Fruit fly (Drosophila melanogaster): ENCODE data around the gene Cad87A.

The Cad87A gene

DNA sequence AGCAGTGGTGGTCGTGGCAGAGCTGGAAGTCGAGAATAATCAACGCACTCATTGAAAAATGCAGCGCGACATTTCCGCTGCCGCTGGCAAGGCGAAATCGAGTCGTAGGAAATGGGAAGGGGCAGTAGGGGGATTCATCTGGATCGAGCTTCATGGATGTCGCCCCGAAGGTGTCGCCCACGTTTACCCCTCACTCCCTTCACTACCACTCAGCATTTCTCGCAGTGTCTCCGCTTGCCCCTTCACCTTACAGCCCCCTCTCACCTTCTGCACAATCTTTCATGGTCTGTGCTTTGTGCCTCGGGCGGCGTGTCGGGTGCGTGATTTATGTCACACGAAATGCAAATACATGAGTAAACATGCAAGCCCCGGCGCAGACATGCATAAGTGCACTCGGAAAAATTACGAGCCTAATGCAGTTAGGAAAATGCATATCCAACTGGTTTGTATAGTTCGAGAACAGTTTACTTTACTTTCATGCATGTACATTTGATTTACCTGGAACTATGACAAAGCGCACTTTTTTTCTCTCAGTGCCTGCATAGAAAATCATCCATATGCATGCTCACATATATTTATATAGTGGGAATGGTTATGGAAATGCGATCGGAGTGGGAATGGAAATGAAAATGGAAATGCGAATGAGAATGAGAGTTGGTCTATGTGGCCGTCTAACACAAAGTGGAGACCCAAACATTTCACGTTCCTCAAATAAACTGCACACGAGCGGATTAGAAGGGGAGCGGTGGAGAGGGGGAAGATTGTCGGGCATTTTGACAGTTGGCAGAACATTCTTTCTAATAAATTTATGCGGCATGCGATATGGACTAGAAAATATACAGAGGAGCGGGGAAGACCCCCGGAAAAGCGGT lies 99.3 kb downstream of the Cad87A start (continued):
- TF ChIP-seq CG3995 (GFP tag; optimal IDR thresholded peaks at IDR 0.05) (no peak), CG7271 (tag; optimal IDR thresholded peaks at IDR 0.05) (no peak), disco-r (GFP tag; optimal IDR thresholded peaks at IDR 0.05) (peak; percentile 83), E2f2 (GFP tag; IDR thresholded peaks at IDR 0.05) (peak; percentile 61; the same call in 1 of the 2 replicates), HLHmδ (GFP tag; optimal IDR thresholded peaks at IDR 0.05) (no peak), CG15011 (GFP tag; optimal IDR thresholded peaks at IDR 0.05) (peak; percentile 37), Asciz (GFP tag; optimal IDR thresholded peaks at IDR 0.05) (peak; percentile 96), CG4730 (GFP tag; IDR thresholded peaks at IDR 0.05) (peak; percentile 89), CG18476 (GFP tag; optimal IDR thresholded peaks at IDR 0.05) (peak; percentile 83), stc (GFP tag; IDR thresholded peaks at IDR 0.05) (peak; percentile 86), dmrt99B (tag; optimal IDR thresholded peaks at IDR 0.05) (peak; percentile 96), tx (GFP tag; optimal IDR thresholded peaks at IDR 0.05) (peak; percentile 80), CG3407 (GFP tag; optimal IDR thresholded peaks at IDR 0.05) (peak; percentile 94), knrl (GFP tag; IDR thresholded peaks at IDR 0.05; ENCODE audit: partially characterized antibody) (0 out of 3 replicates have a peak, but pooled peaks have one; percentile 27), Nf-YA (GFP tag; IDR thresholded peaks at IDR 0.05) (peak; percentile 80), dysf (GFP tag; IDR thresholded peaks at IDR 0.05) (peak; percentile 87), hbn (GFP tag; IDR thresholded peaks at IDR 0.05; ENCODE audit: partially characterized antibody) (no peak), chm (GFP tag; IDR thresholded peaks at IDR 0.05) (peak; percentile 96), mirr (GFP tag; optimal IDR thresholded peaks at IDR 0.05) (no peak), cato (GFP tag; optimal IDR thresholded peaks at IDR 0.05; ENCODE audit: borderline replicate concordance) (peak; percentile 76), CG17385 (GFP tag; optimal IDR thresholded peaks at IDR 0.05) (peak; percentile 81), CG17359 (tag; optimal IDR thresholded peaks at IDR 0.05) (peak; percentile 96), CG16863 (GFP tag; optimal IDR thresholded peaks at IDR 0.05) (peak; percentile 90), CoRest (tag; optimal IDR thresholded peaks at IDR 0.05) (peak; percentile 92), CG12104 (GFP tag; optimal IDR thresholded peaks at IDR 0.05) (peak; percentile 72), scrt (GFP tag; optimal IDR thresholded peaks at IDR 0.05) (peak; percentile 60), Kr (GFP tag; optimal IDR thresholded peaks at IDR 0.05) (no peak), CG6175 (GFP tag; IDR thresholded peaks at IDR 0.05) (no peak; the same call in 2 of the 3 replicates), CG10366 (GFP tag; IDR thresholded peaks at IDR 0.05) (peak; percentile 89), Tbp (GFP tag; optimal IDR thresholded peaks at IDR 0.05) (no peak), CG4404 (GFP tag; IDR thresholded peaks at IDR 0.05) (peak; percentile 70), H2.0 (GFP tag; IDR thresholded peaks at IDR 0.05) (peak; percentile 83), ap (GFP tag; IDR thresholded peaks at IDR 0.05) (peak; percentile 89), oc (tag; optimal IDR thresholded peaks at IDR 0.05) (peak; percentile 97), sr (GFP tag; IDR thresholded peaks at IDR 0.05) (peak; percentile 94), CG17361 (GFP tag; IDR thresholded peaks at IDR 0.05) (peak; percentile 94), Xbp1 (GFP tag; optimal IDR thresholded peaks at IDR 0.05) (peak; percentile 92), CrebB (tag; optimal IDR thresholded peaks at IDR 0.05) (peak; percentile 57), chn (GFP tag; optimal IDR thresholded peaks at IDR 0.05) (peak; percentile 93), CG5953 (GFP tag; IDR thresholded peaks at IDR 0.05) (peak; percentile 96), CG17568 (GFP tag; optimal IDR thresholded peaks at IDR 0.05) (peak; percentile 75), CG4282 (GFP tag; optimal IDR thresholded peaks at IDR 0.05) (peak; percentile 65), hth (optimal IDR thresholded peaks at IDR 0.05) (no peak), Bgb (GFP tag; IDR thresholded peaks at IDR 0.05; ENCODE audit: partially characterized antibody) (no peak), Chrac-16 (GFP tag; optimal IDR thresholded peaks at IDR 0.05) (peak; percentile 77), Meics (GFP tag; optimal IDR thresholded peaks at IDR 0.05) (peak; percentile 34), peb (GFP tag; IDR thresholded peaks at IDR 0.05) (peak; percentile 91), crol (GFP tag; IDR thresholded peaks at IDR 0.05) (peak; percentile 96), schlank (tag; optimal IDR thresholded peaks at IDR 0.05) (no peak)

Measured in whole organism, embryonic.